Fruit fly (Drosophila melanogaster): ENCODE measurements around the gene Cln3.
A peak's percentile ranks its signal among the peaks of the same experiment; 100 is the strongest.

The Cln3 gene

DNA sequence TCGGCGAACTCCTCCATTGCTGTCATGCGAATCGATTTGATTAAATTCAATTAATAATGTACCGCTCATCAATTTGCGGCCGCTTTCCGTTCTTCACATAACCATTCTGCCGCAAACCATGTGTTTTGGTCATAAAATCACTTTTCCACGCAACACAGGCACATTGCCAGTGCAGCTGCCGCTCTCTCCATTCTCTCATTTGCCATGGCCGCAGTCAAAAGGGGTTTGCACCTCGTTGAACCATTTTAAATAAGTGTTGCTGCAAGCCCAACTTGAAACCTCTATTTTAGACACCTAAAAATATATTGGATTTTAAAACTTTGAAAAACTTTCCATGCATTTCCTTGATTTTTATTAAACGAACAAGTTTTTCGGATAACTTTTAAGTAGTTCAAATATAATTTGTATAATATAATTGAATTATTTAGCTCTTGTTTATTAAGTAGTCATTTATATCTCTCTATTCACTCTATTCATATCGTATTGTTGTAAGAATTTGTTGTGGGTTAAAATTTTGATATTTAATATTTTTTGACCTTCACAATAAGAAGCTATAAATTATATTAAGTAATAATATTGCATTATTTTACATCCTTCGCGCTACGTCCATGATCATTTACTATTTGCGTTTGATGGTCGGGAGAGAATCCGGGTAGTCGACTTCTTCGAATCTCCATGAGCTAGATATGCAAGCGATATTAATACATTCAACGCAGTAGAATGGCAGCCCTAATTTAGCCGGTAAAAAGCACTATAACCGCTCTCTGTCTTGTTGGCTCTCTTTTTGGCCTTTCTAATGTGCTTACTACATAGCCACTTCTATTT is 42.9 kb upstream of the Cln3 start, which contains the start of gene CG5535 (continued):
- TF ChIP-seq CG6689 (GFP tag; IDR thresholded peaks at IDR 0.05) (peak; percentile 60; the same call in 1 of the 2 replicates), sima (GFP tag; optimal IDR thresholded peaks at IDR 0.05) (no peak), Med (GFP tag) (peak; percentile 93), pan (optimal IDR thresholded peaks at IDR 0.05) (no peak), pan (GFP tag; optimal IDR thresholded peaks at IDR 0.05 in 1 of 2, IDR thresholded peaks at IDR 0.05 in 1 of 2) (peak in 1 of 2 experiments; percentile 61), Oaz (GFP tag; IDR thresholded peaks at IDR 0.05) (peak; percentile 47), CG15514 (GFP tag; optimal IDR thresholded peaks at IDR 0.05) (peak; percentile 30), Hmr (GFP tag; optimal IDR thresholded peaks at IDR 0.05) (peak; percentile 81), esg (GFP tag; conservative IDR thresholded peaks at IDR 0.05) (peak; percentile 61), hb (GFP tag; IDR thresholded peaks at IDR 0.05; ENCODE audit: partially characterized antibody) (no peak), CG12391 (tag; optimal IDR thresholded peaks at IDR 0.05) (peak; percentile 88), vnd (GFP tag; IDR thresholded peaks at IDR 0.05; ENCODE audit: partially characterized antibody) (no peak), CG31441 (GFP tag; IDR thresholded peaks at IDR 0.05) (peak; percentile 89), CrebB (tag; optimal IDR thresholded peaks at IDR 0.05) (no peak), emc (GFP tag; optimal IDR thresholded peaks at IDR 0.05) (no peak), CG9876 (GFP tag; optimal IDR thresholded peaks at IDR 0.05) (peak; percentile 28), CG12659 (GFP tag; optimal IDR thresholded peaks at IDR 0.05) (peak; percentile 93), Drgx (GFP tag; IDR thresholded peaks at IDR 0.05) (peak; percentile 59), kay (GFP tag; optimal IDR thresholded peaks at IDR 0.05) (peak; percentile 37), CG17186 (GFP tag; optimal IDR thresholded peaks at IDR 0.05) (no peak), ranshi (GFP tag; IDR thresholded peaks at IDR 0.05) (peak; percentile 48), crp (GFP tag; optimal IDR thresholded peaks at IDR 0.05) (peak in 1 of 2 experiments; percentile 21), CG15696 (tag; optimal IDR thresholded peaks at IDR 0.05) (peak; percentile 61), CG6765 (GFP tag; optimal IDR thresholded peaks at IDR 0.05) (peak; percentile 80), Lim3 (GFP tag; IDR thresholded peaks at IDR 0.05) (no peak), Hand (GFP tag; optimal IDR thresholded peaks at IDR 0.05) (peak; percentile 75), az2 (GFP tag; optimal IDR thresholded peaks at IDR 0.05) (peak; percentile 83), stwl (tag; optimal IDR thresholded peaks at IDR 0.05) (peak; percentile 20), CG30431 (GFP tag; optimal IDR thresholded peaks at IDR 0.05) (peak; percentile 56), sr (GFP tag; IDR thresholded peaks at IDR 0.05) (no peak), CG7372 (GFP tag; IDR thresholded peaks at IDR 0.05) (peak; percentile 52; the same call in 1 of the 2 replicates), Pdp1 (GFP tag; optimal IDR thresholded peaks at IDR 0.05) (peak; percentile 45 to 80), Lpt (GFP tag; optimal IDR thresholded peaks at IDR 0.05) (no peak), CG3847 (GFP tag; IDR thresholded peaks at IDR 0.05) (peak; percentile 51), sisA (GFP tag; IDR thresholded peaks at IDR 0.05) (peak; percentile 47), sc (optimal IDR thresholded peaks at IDR 0.05) (no peak), sc (GFP tag; optimal IDR thresholded peaks at IDR 0.05) (peak; percentile 84), ems (GFP tag; optimal IDR thresholded peaks at IDR 0.05) (peak; percentile 11), Dip3 (GFP tag; optimal IDR thresholded peaks at IDR 0.05) (peak; percentile 17), Deaf1 (tag; optimal IDR thresholded peaks at IDR 0.05) (peak; percentile 45), CG9609 (GFP tag; optimal IDR thresholded peaks at IDR 0.05) (peak; percentile 25), CG14965 (GFP tag; optimal IDR thresholded peaks at IDR 0.05; ENCODE audit: borderline replicate concordance) (no peak), Lhr (GFP tag; optimal IDR thresholded peaks at IDR 0.05) (peak; percentile 25), sob (GFP tag; IDR thresholded peaks at IDR 0.05) (peak; percentile 77), grau (tag; optimal IDR thresholded peaks at IDR 0.05) (peak; percentile 88), CG9727 (GFP tag; optimal IDR thresholded peaks at IDR 0.05) (peak; percentile 91), CG10321 (GFP tag; IDR thresholded peaks at IDR 0.05) (no peak), CG14441 (GFP tag; IDR thresholded peaks at IDR 0.05) (peak; percentile 76), CG17385 (GFP tag; optimal IDR thresholded peaks at IDR 0.05) (peak; percentile 80)

Data from whole organism, embryonic.